Worm (Caenorhabditis elegans) whole organism, mixed stage, embryonic: ENCODE data around the gene zchc-1A.

Experiments
- M03D4.4 ChIP-seq: sonication (generic microtip); optimal IDR thresholded peaks from 2 replicates; lab custom pipeline; 2017; ENCODE audit warnings: mild to moderate bottlenecking, missing genetic modification characterization, missing compliant biosample characterization
- bed-3 ChIP-seq: fragments of 200-800 bp; sonication (Bioruptor generic); optimal IDR thresholded peaks from 3 replicates; lab custom pipeline; 2018; ENCODE audit warnings: mild to moderate bottlenecking, missing genetic modification characterization, moderate library complexity, missing compliant biosample characterization
- blmp-1 ChIP-seq: fragments of 150-350 bp; optimal IDR thresholded peaks from 2 replicates; lab custom pipeline; 2014; ENCODE audit warnings: missing biosample characterization, missing genetic modification characterization
- ceh-39 ChIP-seq: fragments of 150-350 bp; optimal IDR thresholded peaks from 2 replicates; lab custom pipeline; 2014; ENCODE audit warnings: missing biosample characterization, missing genetic modification characterization
- ceh-43 ChIP-seq: fragments of 200-800 bp; sonication (Bioruptor generic); optimal IDR thresholded peaks from 2 replicates; lab custom pipeline; 2018; ENCODE audit warnings: mild to moderate bottlenecking, missing genetic modification characterization, moderate library complexity, missing compliant biosample characterization
- ceh-83 ChIP-seq: fragments of 200-800 bp; sonication (Bioruptor generic); optimal IDR thresholded peaks from 2 replicates; lab custom pipeline; 2018; ENCODE audit warnings: mild to moderate bottlenecking, missing genetic modification characterization, missing compliant biosample characterization
- ces-1 ChIP-seq: fragments of 150-350 bp; optimal IDR thresholded peaks from 2 replicates; lab custom pipeline; 2014; ENCODE audit warnings: missing biosample characterization, missing genetic modification reagents, missing genetic modification characterization
- cnd-1 ChIP-seq: fragments of 200-800 bp; sonication (Bioruptor generic); optimal IDR thresholded peaks from 2 replicates; lab custom pipeline; 2018; ENCODE audit warnings: mild to moderate bottlenecking, missing genetic modification characterization, missing compliant biosample characterization
- drap-1 ChIP-seq: fragments of 200-800 bp; sonication (Bioruptor generic); optimal IDR thresholded peaks from 3 replicates; lab custom pipeline; 2018; ENCODE audit warnings: mild to moderate bottlenecking, missing genetic modification characterization, missing compliant biosample characterization
- elt-1 ChIP-seq: sonication (generic microtip); optimal IDR thresholded peaks from 2 replicates; lab custom pipeline; 2017; ENCODE audit warnings: missing genetic modification characterization, mild to moderate bottlenecking, missing compliant biosample characterization, antibody characterized with exemption, moderate library complexity, borderline replicate concordance; ENCODE audit not compliant: insufficient read depth
- elt-3 ChIP-seq: fragments of 150-350 bp; optimal IDR thresholded peaks from 2 replicates; lab custom pipeline; 2014; ENCODE audit warnings: missing biosample characterization, missing genetic modification characterization
- flh-1 ChIP-seq: fragments of 200-800 bp; sonication (Bioruptor generic); optimal IDR thresholded peaks from 2 replicates; lab custom pipeline; 2018; ENCODE audit warnings: mild to moderate bottlenecking, missing genetic modification characterization, moderate library complexity, missing compliant biosample characterization
- hlh-1 ChIP-seq: fragments of 150-350 bp; optimal IDR thresholded peaks from 2 replicates; lab custom pipeline; 2014; ENCODE audit warnings: missing biosample characterization, missing genetic modification reagents, missing genetic modification characterization
- lin-13 ChIP-seq: fragments of 150-350 bp; optimal IDR thresholded peaks from 2 replicates; lab custom pipeline; 2014; ENCODE audit warnings: missing biosample characterization, missing genetic modification characterization
- lin-32 ChIP-seq: fragments of 200-800 bp; sonication (Bioruptor generic); optimal IDR thresholded peaks from 2 replicates; lab custom pipeline; 2018; ENCODE audit warnings: mild to moderate bottlenecking, missing genetic modification characterization, missing compliant biosample characterization
- lsy-2 ChIP-seq: fragments of 150-350 bp; optimal IDR thresholded peaks from 2 replicates; lab custom pipeline; 2014; ENCODE audit warnings: missing biosample characterization, missing genetic modification characterization
- mab-5 ChIP-seq: fragments of 150-350 bp; optimal IDR thresholded peaks from 2 replicates; lab custom pipeline; 2014; ENCODE audit warnings: missing biosample characterization, missing genetic modification characterization
- mep-1 ChIP-seq: fragments of 150-350 bp; optimal IDR thresholded peaks from 2 replicates; lab custom pipeline; 2017; ENCODE audit warnings: missing biosample characterization, missing genetic modification reagents, missing genetic modification characterization, inconsistent platforms
- mls-2 ChIP-seq: sonication (generic microtip); optimal IDR thresholded peaks from 2 replicates; lab custom pipeline; 2016; ENCODE audit warnings: mild to moderate bottlenecking, missing genetic modification characterization, moderate library complexity, missing compliant biosample characterization
- nhr-2 ChIP-seq: fragments of 150-350 bp; optimal IDR thresholded peaks from 2 replicates; lab custom pipeline; 2014; ENCODE audit warnings: missing biosample characterization, missing genetic modification characterization
- nhr-76 ChIP-seq: sonication (generic microtip); optimal IDR thresholded peaks from 2 replicates; lab custom pipeline; 2017; ENCODE audit warnings: missing biosample characterization, missing genetic modification characterization
- pha-4 ChIP-seq: fragments of 150-350 bp; optimal IDR thresholded peaks from 2 replicates; lab custom pipeline; 2018; ENCODE audit warnings: missing biosample characterization, missing genetic modification reagents, missing genetic modification characterization
- sem-2 ChIP-seq: fragments of 200-800 bp; sonication (Bioruptor generic); optimal IDR thresholded peaks from 2 replicates; lab custom pipeline; 2018; ENCODE audit warnings: mild to moderate bottlenecking, missing genetic modification characterization, missing compliant biosample characterization
- snpc-4 ChIP-seq: fragments of 150-350 bp; optimal IDR thresholded peaks from 2 replicates; lab custom pipeline; 2014; ENCODE audit warnings: missing biosample characterization, missing genetic modification characterization
- sptf-1 ChIP-seq: sonication (generic microtip); optimal IDR thresholded peaks from 2 replicates; lab custom pipeline; 2017; ENCODE audit warnings: mild to moderate bottlenecking, missing genetic modification characterization, moderate library complexity, missing compliant biosample characterization
- tbx-8 ChIP-seq: fragments of 200-800 bp; sonication (Bioruptor generic); optimal IDR thresholded peaks from 2 replicates; lab custom pipeline; 2018; ENCODE audit warnings: mild to moderate bottlenecking, missing genetic modification characterization, moderate library complexity, missing compliant biosample characterization
- unc-120 ChIP-seq: sonication (generic microtip); optimal IDR thresholded peaks from 2 replicates; lab custom pipeline; 2017; ENCODE audit warnings: missing genetic modification characterization, missing compliant biosample characterization; ENCODE audit not compliant: poor library complexity, severe bottlenecking
- unc-39 ChIP-seq: fragments of 150-350 bp; optimal IDR thresholded peaks from 2 replicates; lab custom pipeline; 2014; ENCODE audit warnings: missing biosample characterization, missing genetic modification characterization
- unc-62 ChIP-seq: fragments of 150-350 bp; optimal IDR thresholded peaks from 2 replicates; lab custom pipeline; 2014; ENCODE audit warnings: missing biosample characterization, missing genetic modification reagents, missing genetic modification characterization
- ztf-11 ChIP-seq: fragments of 150-350 bp; optimal IDR thresholded peaks from 2 replicates; lab custom pipeline; 2014; ENCODE audit warnings: missing biosample characterization, missing genetic modification characterization

The zchc-1A gene

DNA sequence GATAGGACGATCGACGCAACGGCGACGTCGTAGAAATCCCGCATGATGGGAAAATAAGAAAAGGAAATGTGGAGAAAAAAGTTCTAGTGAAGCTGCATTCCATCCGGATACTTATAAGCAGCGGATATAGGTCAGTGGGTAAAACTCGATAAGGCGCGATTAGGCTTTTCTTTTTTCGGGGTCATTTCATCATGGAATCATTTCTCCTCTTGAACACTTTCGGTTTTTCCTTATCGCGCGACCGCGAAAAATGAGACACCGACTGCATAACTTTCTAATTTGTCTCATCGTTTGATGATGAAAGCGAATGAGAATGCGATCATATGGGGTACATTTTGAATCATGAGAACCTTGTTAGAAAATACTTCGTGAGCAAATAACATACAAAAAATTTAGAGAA, 23.8 kb upstream of the zchc-1A start, which contains the start of gene dpy-8:
TSS of gene dpy-8 (minus strand) at position 88 of the 400 bp plus-strand sequence.
- no peak for TF ChIP-seq ceh-43 (GFP tag; lab: Kevin White, UChicago)
- no peak for TF ChIP-seq ces-1 (GFP tag; lab: Kevin White, UChicago)
- peak; percentile 63 for TF ChIP-seq blmp-1 (tag; lab: Kevin White, UChicago)
- no peak for TF ChIP-seq ceh-39 (tag; lab: Kevin White, UChicago)

DNA sequence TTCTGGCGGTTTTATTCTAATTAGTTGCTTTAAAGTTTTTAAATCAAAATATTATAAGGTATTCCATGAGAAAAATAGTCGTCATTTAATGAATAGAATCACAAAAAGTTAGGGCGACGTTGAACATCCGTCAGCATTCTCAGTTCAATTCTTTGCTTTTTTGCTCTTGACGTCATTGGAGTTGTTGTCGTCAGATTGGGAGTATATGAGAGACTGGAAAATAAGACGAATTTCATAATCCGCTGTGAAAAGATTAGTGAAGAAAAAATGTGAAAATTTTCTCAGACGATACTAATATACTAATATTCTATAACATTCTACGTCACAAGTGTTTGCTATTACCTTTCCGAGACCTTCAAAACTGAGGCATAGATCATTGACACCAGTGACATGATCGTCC, 22.8 kb upstream of the zchc-1A start:
- no peak for TF ChIP-seq unc-120 (tag; lab: Kevin White, UChicago)
- no peak for TF ChIP-seq hlh-1 (tag; lab: Kevin White, UChicago)
- no peak for TF ChIP-seq ceh-39 (tag; lab: Kevin White, UChicago)
- no peak for TF ChIP-seq mab-5 (tag; lab: Kevin White, UChicago)
- TF ChIP-seq mls-2 (tag; lab: Kevin White, UChicago) = no peak
- no peak for TF ChIP-seq ztf-11 (tag; lab: Kevin White, UChicago)
- TF ChIP-seq sem-2 (GFP tag; lab: Kevin White, UChicago) = no peak
- TF ChIP-seq mep-1 (tag; lab: Kevin White, UChicago) = no peak
- TF ChIP-seq elt-3 (tag; lab: Kevin White, UChicago) = no peak
- TF ChIP-seq lin-13 = no peak
- TF ChIP-seq nhr-2 (tag; lab: Kevin White, UChicago) = no peak
- no peak for TF ChIP-seq lin-32 (GFP tag; lab: Kevin White, UChicago)
- no peak for TF ChIP-seq elt-1 (tag; lab: Kevin White, UChicago)
- no peak for TF ChIP-seq flh-1 (GFP tag; lab: Kevin White, UChicago)
- TF ChIP-seq tbx-8 (GFP tag; lab: Kevin White, UChicago) = no peak
- no peak for TF ChIP-seq pha-4 (tag; lab: Kevin White, UChicago)
- no peak for TF ChIP-seq ces-1 (GFP tag; lab: Kevin White, UChicago)
- TF ChIP-seq blmp-1 (tag; lab: Kevin White, UChicago) = no peak
- TF ChIP-seq sptf-1 (tag; lab: Kevin White, UChicago) = no peak
- no peak for TF ChIP-seq unc-62 (GFP tag; lab: Kevin White, UChicago)

DNA sequence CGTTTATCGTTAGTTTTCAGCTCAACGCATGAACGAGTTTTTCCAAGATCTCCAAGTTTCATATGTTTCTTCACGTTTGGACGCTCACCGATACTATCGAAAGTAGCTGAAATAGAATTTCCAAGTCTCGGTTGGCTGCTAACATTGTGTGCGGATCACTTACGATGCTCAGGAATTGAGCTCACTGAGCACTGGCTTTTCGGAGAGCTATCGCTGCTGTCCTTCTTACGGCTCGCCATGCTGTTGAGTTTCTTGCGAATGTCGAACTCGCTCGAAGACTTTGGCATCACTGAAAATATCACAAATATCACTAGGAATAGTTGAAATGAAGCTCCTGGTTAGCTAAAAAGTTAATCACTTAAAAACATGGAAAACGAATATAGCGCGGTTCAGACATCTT, 22.3 kb upstream of the zchc-1A start:
- TF ChIP-seq mep-1 (tag; lab: Kevin White, UChicago) (no peak), bed-3 (GFP tag; lab: Kevin White, UChicago) (no peak), nhr-2 (tag; lab: Kevin White, UChicago) (no peak)

DNA sequence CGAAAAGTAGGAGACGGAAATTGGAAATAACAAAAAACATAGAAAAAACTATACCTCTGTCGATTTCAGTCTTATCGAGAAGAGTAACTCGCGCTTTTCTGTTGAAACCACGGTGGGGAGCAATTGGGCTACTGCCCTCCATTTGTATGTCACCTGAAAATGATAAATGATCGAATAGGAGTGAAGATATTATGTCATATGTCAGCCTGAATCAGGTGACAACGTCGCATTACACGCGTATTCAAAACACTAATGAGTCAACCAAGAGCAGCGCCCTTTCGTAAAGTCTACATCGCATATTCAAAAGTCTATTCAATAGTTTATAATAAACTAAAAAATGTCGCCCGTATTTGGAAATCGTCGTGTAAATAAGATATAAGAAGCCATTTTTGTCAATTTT, 21.2 kb upstream of the zchc-1A start:
- TF ChIP-seq elt-1 (tag; lab: Kevin White, UChicago) (no peak), ceh-43 (GFP tag; lab: Kevin White, UChicago) (no peak), unc-39 (tag; lab: Kevin White, UChicago) (no peak), snpc-4 (tag; lab: Kevin White, UChicago) (no peak), unc-120 (tag; lab: Kevin White, UChicago) (no peak), ceh-83 (GFP tag; lab: Kevin White, UChicago) (no peak), sptf-1 (tag; lab: Kevin White, UChicago) (no peak), sem-2 (GFP tag; lab: Kevin White, UChicago) (no peak), nhr-76 (tag; lab: Kevin White, UChicago) (no peak), ceh-39 (tag; lab: Kevin White, UChicago) (no peak), lin-32 (GFP tag; lab: Kevin White, UChicago) (no peak), pha-4 (tag; lab: Kevin White, UChicago) (no peak), M03D4.4 (tag; lab: Kevin White, UChicago) (no peak), mls-2 (tag; lab: Kevin White, UChicago) (no peak), ces-1 (GFP tag; lab: Kevin White, UChicago) (no peak), flh-1 (GFP tag; lab: Kevin White, UChicago) (no peak), drap-1 (GFP tag; lab: Kevin White, UChicago) (no peak), elt-3 (tag; lab: Kevin White, UChicago) (no peak)
- TF ChIP-seq, all 35 proteins: peak for 0

- TF ChIP-seq sem-2 (GFP tag; lab: Kevin White, UChicago) = no peak
- no peak for TF ChIP-seq bed-3 (GFP tag; lab: Kevin White, UChicago)
- TF ChIP-seq nhr-76 (tag; lab: Kevin White, UChicago) = no peak
- no peak for TF ChIP-seq pha-4 (tag; lab: Kevin White, UChicago)
- TF ChIP-seq ceh-83 (GFP tag; lab: Kevin White, UChicago) = no peak
- TF ChIP-seq cnd-1 = no peak
- no peak for TF ChIP-seq ces-1 (GFP tag; lab: Kevin White, UChicago)
- no peak for TF ChIP-seq nhr-2 (tag; lab: Kevin White, UChicago)
- no peak for TF ChIP-seq unc-39 (tag; lab: Kevin White, UChicago)
- TF ChIP-seq hlh-1 (tag; lab: Kevin White, UChicago) = no peak
- no peak for TF ChIP-seq lsy-2 (tag; lab: Kevin White, UChicago)
- TF ChIP-seq unc-120 (tag; lab: Kevin White, UChicago) = no peak
- TF ChIP-seq drap-1 (GFP tag; lab: Kevin White, UChicago) = no peak
- TF ChIP-seq tbx-8 (GFP tag; lab: Kevin White, UChicago) = no peak
- TF ChIP-seq, all 35 proteins: peak for 0
These were observed 19.9 kb upstream of the zchc-1A start, which contains the start of gene C31H2.3 for ce11 chrX:5154278-5154677. Gene C31H2.3, minus strand, starts transcription at chrX:5154378.
